Worm (Caenorhabditis elegans): Measurements from ENCODE around the gene puf-5.

Gene puf-5

DNA sequence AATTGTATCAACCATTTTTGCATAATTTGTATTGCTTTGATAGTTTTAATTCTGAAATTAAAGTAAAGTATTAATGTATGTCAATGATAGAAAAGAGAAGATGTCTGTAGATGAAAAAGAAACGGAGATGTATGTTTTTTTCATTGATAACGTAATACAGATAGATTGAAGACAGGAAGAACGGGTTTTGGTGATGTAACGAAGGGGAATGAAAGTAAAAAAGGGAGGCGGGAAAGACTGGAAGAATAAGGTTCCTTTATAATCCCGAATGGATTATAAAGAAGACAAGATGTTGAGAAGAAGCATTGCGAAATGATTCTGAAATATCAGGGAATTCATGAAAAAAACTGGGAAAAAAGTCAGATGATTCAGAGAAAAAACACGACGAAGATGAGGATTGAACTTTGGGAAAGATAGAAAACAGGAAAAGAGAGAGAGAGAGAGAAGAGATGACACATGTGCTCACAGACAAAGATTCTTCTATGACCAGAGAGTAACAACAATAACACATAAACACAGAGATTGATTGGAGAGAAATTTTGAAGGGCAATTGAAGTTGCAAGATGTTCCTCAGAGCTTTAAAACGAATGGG, 9.8 kb downstream of the puf-5 start, which contains the start of gene F54C9.11:
Gene F54C9.11, minus strand, starts transcription at position 51 of the 592 bp plus-strand sequence.
- TF ChIP-seq zag-1 (tag; optimal IDR thresholded peaks at IDR 0.05), result peak; percentile 15
- peak; percentile 34 for TF ChIP-seq crh-2 (tag; optimal IDR thresholded peaks at IDR 0.05)
- TF ChIP-seq sma-9 (GFP tag; optimal IDR thresholded peaks at IDR 0.05), result peak; percentile 41
- TF ChIP-seq sma-9 (tag; optimal IDR thresholded peaks at IDR 0.05), result no peak
- peak; percentile 68 for TF ChIP-seq sem-4 (tag; optimal IDR thresholded peaks at IDR 0.05)
- no peak for TF ChIP-seq ceh-16 (tag; optimal IDR thresholded peaks at IDR 0.05)
- TF ChIP-seq unc-55 (GFP tag; optimal IDR thresholded peaks at IDR 0.05), result peak; percentile 90
- TF ChIP-seq C34F6.9 (tag; optimal IDR thresholded peaks at IDR 0.05), result peak; percentile 73
- TF ChIP-seq nhr-129 (tag; optimal IDR thresholded peaks at IDR 0.05), result peak; percentile 63
- TF ChIP-seq ztf-4 (tag; optimal IDR thresholded peaks at IDR 0.05), result peak; percentile 45
- no peak for TF ChIP-seq Y55F3AM.14 (GFP tag; optimal IDR thresholded peaks at IDR 0.05)
- TF ChIP-seq lsy-2 (tag; optimal IDR thresholded peaks at IDR 0.05), result peak in 1 of 2 experiments; percentile 57
- TF ChIP-seq lin-13 (GFP tag; optimal IDR thresholded peaks at IDR 0.05), result peak; percentile 24
- TF ChIP-seq elt-1 (tag; optimal IDR thresholded peaks at IDR 0.05), result no peak
- TF ChIP-seq nhr-10 (tag; optimal IDR thresholded peaks at IDR 0.05), result no peak

DNA sequence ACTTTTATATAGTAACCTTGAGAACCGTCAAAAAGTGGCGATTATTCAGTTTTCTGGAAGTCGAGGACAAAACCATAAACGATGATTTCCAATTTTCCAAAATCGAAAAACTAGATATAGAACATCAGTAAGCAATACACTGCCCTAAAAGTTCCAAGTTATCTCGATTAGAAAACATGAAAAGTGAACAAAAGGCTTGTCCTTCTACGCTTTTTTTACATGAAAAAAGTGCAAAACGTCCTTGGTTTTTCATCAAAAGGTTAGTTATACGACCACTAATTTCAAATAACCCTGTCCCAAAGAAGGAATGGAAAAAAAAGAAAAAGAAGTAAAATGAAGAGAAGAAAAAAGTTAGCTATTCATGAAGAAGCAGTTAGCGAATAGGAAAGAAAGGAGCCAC, 10.6 kb downstream of the puf-5 start:
- TF ChIP-seq mab-5 (tag; optimal IDR thresholded peaks at IDR 0.05) (no peak), nhr-23 (tag; optimal IDR thresholded peaks at IDR 0.05) (no peak), lin-11 (tag; optimal IDR thresholded peaks at IDR 0.05) (no peak)

DNA sequence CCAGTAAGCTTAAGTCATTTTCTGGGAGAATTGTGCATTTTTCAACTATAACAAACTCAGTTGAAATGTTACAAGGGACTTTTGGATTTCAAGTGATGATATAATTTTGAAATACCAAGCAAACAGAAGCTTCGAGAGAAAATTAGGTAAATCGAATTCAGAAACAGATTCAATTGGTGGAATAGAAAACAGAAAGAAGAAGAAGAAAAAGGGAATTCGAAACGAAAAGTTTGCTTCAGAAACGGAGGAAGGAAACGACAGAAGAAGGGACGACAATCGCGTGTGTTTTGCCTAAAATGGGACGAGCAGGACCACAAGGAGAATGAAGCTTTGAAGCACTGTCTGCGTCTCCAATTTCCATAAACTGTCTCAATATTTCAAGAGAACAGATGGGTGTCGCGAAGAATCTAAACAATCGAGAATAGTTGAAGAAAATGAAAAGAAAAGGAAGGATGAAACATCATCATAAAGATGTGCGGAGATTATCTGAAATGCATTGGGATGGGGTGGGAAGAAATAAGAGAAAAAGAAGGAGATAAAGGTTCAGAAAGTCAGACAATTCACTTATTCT, 12.4 kb downstream of the puf-5 start:
- peak; percentile 28 for TF ChIP-seq zag-1 (tag; optimal IDR thresholded peaks at IDR 0.05)
- TF ChIP-seq crh-2 (tag; optimal IDR thresholded peaks at IDR 0.05), result no peak
- no peak for TF ChIP-seq nhr-6 (tag; optimal IDR thresholded peaks at IDR 0.05)
- TF ChIP-seq sma-9 (GFP tag; optimal IDR thresholded peaks at IDR 0.05), result no peak
- TF ChIP-seq sma-9 (tag; optimal IDR thresholded peaks at IDR 0.05), result no peak
- peak; percentile 29 for TF ChIP-seq sem-4 (tag; optimal IDR thresholded peaks at IDR 0.05)
- TF ChIP-seq snpc-4 (tag; optimal IDR thresholded peaks at IDR 0.05), result no peak
- no peak for TF ChIP-seq nhr-77 (tag; optimal IDR thresholded peaks at IDR 0.05)
- peak in 1 of 2 experiments; percentile 18 for TF ChIP-seq lsy-2 (tag; optimal IDR thresholded peaks at IDR 0.05)
- peak; percentile 70 for TF ChIP-seq unc-55 (GFP tag; optimal IDR thresholded peaks at IDR 0.05)
- TF ChIP-seq ceh-16 (tag; optimal IDR thresholded peaks at IDR 0.05), result no peak
- TF ChIP-seq dmd-4 (tag; optimal IDR thresholded peaks at IDR 0.05), result no peak
- no peak for TF ChIP-seq ztf-11 (tag; optimal IDR thresholded peaks at IDR 0.05)
- TF ChIP-seq mdl-1 (tag; optimal IDR thresholded peaks at IDR 0.05), result no peak
- no peak for TF ChIP-seq ztf-1 (GFP tag; conservative IDR thresholded peaks at IDR 0.05)
- no peak for TF ChIP-seq sma-3 (GFP tag; optimal IDR thresholded peaks at IDR 0.05)
- TF ChIP-seq ceh-82 (tag; optimal IDR thresholded peaks at IDR 0.05), result no peak
- TF ChIP-seq elt-1 (tag; optimal IDR thresholded peaks at IDR 0.05), result no peak
- no peak for TF ChIP-seq nhr-21 (tag; optimal IDR thresholded peaks at IDR 0.05)
- no peak for TF ChIP-seq nhr-25 (tag; optimal IDR thresholded peaks at IDR 0.05)
- peak; percentile 21 for TF ChIP-seq nhr-129 (tag; optimal IDR thresholded peaks at IDR 0.05)
- TF ChIP-seq lin-39 (tag; optimal IDR thresholded peaks at IDR 0.05), result no peak
- TF ChIP-seq alr-1 (tag; optimal IDR thresholded peaks at IDR 0.05), result no peak
- no peak for TF ChIP-seq nhr-12 (tag; optimal IDR thresholded peaks at IDR 0.05)
- no peak for TF ChIP-seq C34F6.9 (tag; optimal IDR thresholded peaks at IDR 0.05)
- no peak for TF ChIP-seq ZK546.5 (tag; optimal IDR thresholded peaks at IDR 0.05)
- TF ChIP-seq F13H6.1 (tag; optimal IDR thresholded peaks at IDR 0.05), result peak; percentile 11

DNA sequence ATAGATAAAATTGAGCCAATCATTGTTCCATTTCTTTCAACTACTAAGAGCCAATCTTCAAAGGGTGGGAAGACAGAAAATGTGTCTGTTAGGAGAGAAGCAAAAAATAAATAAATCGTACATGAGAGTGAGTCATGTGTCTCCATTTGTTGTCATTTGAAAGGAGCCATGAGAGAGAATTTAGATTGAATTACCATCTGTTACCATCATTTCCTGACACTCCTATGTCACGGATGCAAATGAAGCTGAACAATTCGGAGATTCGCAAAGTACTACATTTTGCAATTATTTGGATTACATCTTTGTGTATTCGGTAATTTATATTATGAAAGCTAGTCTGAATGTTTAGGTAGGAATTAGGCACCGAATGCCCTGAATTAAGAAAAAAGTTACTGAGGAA, 13.1 kb downstream of the puf-5 start:
- TF ChIP-seq nhr-12 (tag; optimal IDR thresholded peaks at IDR 0.05), result no peak
- no peak for TF ChIP-seq lin-11 (tag; optimal IDR thresholded peaks at IDR 0.05)
- peak; percentile 16 for TF ChIP-seq lin-39 (tag; optimal IDR thresholded peaks at IDR 0.05)
- no peak for TF ChIP-seq sma-3 (GFP tag; optimal IDR thresholded peaks at IDR 0.05)

DNA sequence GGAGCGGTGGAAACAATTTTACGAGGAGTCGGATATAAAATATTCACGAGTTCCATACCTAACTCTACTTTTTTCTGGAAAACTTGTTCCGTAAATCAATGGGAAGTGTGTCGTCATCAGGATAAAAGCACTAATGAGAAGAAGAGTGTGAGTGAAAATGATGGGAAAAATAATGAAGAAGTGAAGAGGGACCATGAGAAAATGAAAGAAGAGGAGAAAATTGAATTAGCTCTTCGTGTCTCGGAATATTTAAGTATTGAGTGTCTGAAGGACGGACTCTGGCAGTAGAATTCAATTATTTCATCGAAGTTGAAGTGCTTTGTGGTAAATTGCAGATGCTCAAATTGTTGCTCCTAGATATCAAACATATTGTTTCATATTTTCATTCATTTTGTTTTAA, 13.9 kb downstream of the puf-5 start:
- TF ChIP-seq skn-1 (tag; optimal IDR thresholded peaks at IDR 0.05), result no peak
- TF ChIP-seq sem-4 (tag; optimal IDR thresholded peaks at IDR 0.05), result no peak
- no peak for TF ChIP-seq F13H6.1 (tag; optimal IDR thresholded peaks at IDR 0.05)
- TF ChIP-seq C34F6.9 (tag; optimal IDR thresholded peaks at IDR 0.05), result peak; percentile 49
- TF ChIP-seq elt-3 (tag; optimal IDR thresholded peaks at IDR 0.05), result no peak
- peak; percentile 35 for TF ChIP-seq crh-2 (tag; optimal IDR thresholded peaks at IDR 0.05)
- peak; percentile 40 for TF ChIP-seq zag-1 (tag; optimal IDR thresholded peaks at IDR 0.05)
- TF ChIP-seq peb-1 (tag; optimal IDR thresholded peaks at IDR 0.05), result no peak
- TF ChIP-seq lin-13 (GFP tag; optimal IDR thresholded peaks at IDR 0.05), result no peak
- TF ChIP-seq ceh-82 (tag; optimal IDR thresholded peaks at IDR 0.05), result no peak
- TF ChIP-seq lsy-2 (tag; optimal IDR thresholded peaks at IDR 0.05), result peak in 1 of 2 experiments; percentile 39
- TF ChIP-seq nhr-21 (tag; optimal IDR thresholded peaks at IDR 0.05), result no peak
- TF ChIP-seq unc-55 (GFP tag; optimal IDR thresholded peaks at IDR 0.05), result peak; percentile 17
- TF ChIP-seq sma-9 (GFP tag; optimal IDR thresholded peaks at IDR 0.05), result peak; percentile 38
- no peak for TF ChIP-seq sma-9 (tag; optimal IDR thresholded peaks at IDR 0.05)
- TF ChIP-seq nhr-25 (tag; optimal IDR thresholded peaks at IDR 0.05), result no peak
- TF ChIP-seq dmd-4 (tag; optimal IDR thresholded peaks at IDR 0.05), result no peak
- no peak for TF ChIP-seq ceh-16 (tag; optimal IDR thresholded peaks at IDR 0.05)
